Fruit fly (Drosophila melanogaster): Measurements from ENCODE around the gene CG7215.

The CG7215 gene

DNA sequence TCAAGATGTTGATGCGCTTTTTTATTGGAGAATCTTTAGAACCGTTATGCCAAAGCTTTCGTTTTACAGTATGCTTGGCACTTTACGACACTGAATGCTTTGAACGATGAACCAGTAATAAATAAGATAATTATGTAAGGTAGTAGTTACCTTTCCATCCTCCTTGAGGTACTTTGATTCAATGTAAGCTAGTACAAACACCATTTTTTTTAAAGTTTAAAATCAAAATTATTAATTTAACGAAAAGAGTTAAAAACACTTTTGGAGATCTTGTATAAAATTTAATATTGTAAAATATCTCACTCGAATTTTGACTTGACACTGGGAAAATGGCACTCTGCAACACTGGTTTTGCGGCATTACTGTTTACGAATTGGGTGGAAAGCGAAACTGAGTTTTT is 18.3 kb upstream of the CG7215 start, which contains the start of the genes Arp5 and CG7208 (continued):
- no peak for TF ChIP-seq Awh (GFP tag; IDR thresholded peaks at IDR 0.05)
- peak; percentile 23 for TF ChIP-seq CG3163 (GFP tag; optimal IDR thresholded peaks at IDR 0.05)
- no peak for TF ChIP-seq pan (optimal IDR thresholded peaks at IDR 0.05)
- TF ChIP-seq pan (GFP tag; optimal IDR thresholded peaks at IDR 0.05 in 1 of 2, IDR thresholded peaks at IDR 0.05 in 1 of 2) = peak in 1 of 2 experiments; percentile 71
- TF ChIP-seq CG30020 (tag; optimal IDR thresholded peaks at IDR 0.05) = no peak
- TF ChIP-seq CG9932 (GFP tag; IDR thresholded peaks at IDR 0.05) = peak; percentile 88
- peak; percentile 40; the same call in 1 of the 2 replicates for TF ChIP-seq CG17328 (GFP tag; IDR thresholded peaks at IDR 0.05)
- peak; percentile 70 for TF ChIP-seq Camta (GFP tag; optimal IDR thresholded peaks at IDR 0.05)
- TF ChIP-seq sisA (GFP tag; IDR thresholded peaks at IDR 0.05) = peak; percentile 62
- peak; percentile 57 for TF ChIP-seq zen (tag; optimal IDR thresholded peaks at IDR 0.05)
- TF ChIP-seq CG3838 (GFP tag; optimal IDR thresholded peaks at IDR 0.05) = peak; percentile 25
- no peak for TF ChIP-seq Dref (GFP tag; IDR thresholded peaks at IDR 0.05)
- peak; percentile 64 for TF ChIP-seq caup (GFP tag; optimal IDR thresholded peaks at IDR 0.05; ENCODE audit: severe bottlenecking)
- no peak for TF ChIP-seq pb (GFP tag; optimal IDR thresholded peaks at IDR 0.05)
- TF ChIP-seq Sry-β (GFP tag; optimal IDR thresholded peaks at IDR 0.05) = peak; percentile 73
- no peak for TF ChIP-seq Hand (GFP tag; optimal IDR thresholded peaks at IDR 0.05)
- no peak for TF ChIP-seq abd-A (tag; optimal IDR thresholded peaks at IDR 0.05)
- no peak for TF ChIP-seq crol (GFP tag; IDR thresholded peaks at IDR 0.05)
- peak; percentile 34 for TF ChIP-seq CG6765 (GFP tag; optimal IDR thresholded peaks at IDR 0.05)
- peak; percentile 69 for TF ChIP-seq CG13123 (GFP tag; optimal IDR thresholded peaks at IDR 0.05)
- peak; percentile 78 for TF ChIP-seq Chrac-16 (GFP tag; optimal IDR thresholded peaks at IDR 0.05)
- peak; percentile 49 for TF ChIP-seq jumu (GFP tag; optimal IDR thresholded peaks at IDR 0.05)
- peak; percentile 8 for TF ChIP-seq her (GFP tag; optimal IDR thresholded peaks at IDR 0.05)
- TF ChIP-seq Vsx1 (GFP tag; optimal IDR thresholded peaks at IDR 0.05) = no peak
- peak; percentile 1 for TF ChIP-seq NC2β (GFP tag; optimal IDR thresholded peaks at IDR 0.05)
- peak; percentile 73 for TF ChIP-seq CG12155 (GFP tag; optimal IDR thresholded peaks at IDR 0.05)
- peak; percentile 70 for TF ChIP-seq Fer1 (GFP tag; optimal IDR thresholded peaks at IDR 0.05)
- TF ChIP-seq tll (GFP tag; optimal IDR thresholded peaks at IDR 0.05) = no peak
- TF ChIP-seq az2 (GFP tag; optimal IDR thresholded peaks at IDR 0.05) = peak; percentile 66
- TF ChIP-seq CG11696 (GFP tag; IDR thresholded peaks at IDR 0.05) = no peak
- TF ChIP-seq CG2120 (GFP tag; optimal IDR thresholded peaks at IDR 0.05) = peak; percentile 91
- TF ChIP-seq sug (tag; optimal IDR thresholded peaks at IDR 0.05) = peak; percentile 76
- no peak for TF ChIP-seq Hr39 (optimal IDR thresholded peaks at IDR 0.05)
- no peak for TF ChIP-seq CG2129 (GFP tag; IDR thresholded peaks at IDR 0.05; ENCODE audit: partially characterized antibody)
- no peak for TF ChIP-seq lab (GFP tag; optimal IDR thresholded peaks at IDR 0.05)
- TF ChIP-seq CG9437 (GFP tag; optimal IDR thresholded peaks at IDR 0.05) = peak; percentile 67
- TF ChIP-seq CG1647 (GFP tag; optimal IDR thresholded peaks at IDR 0.05) = peak; percentile 51
- no peak for TF ChIP-seq CG6791 (GFP tag; IDR thresholded peaks at IDR 0.05; ENCODE audit: partially characterized antibody)
- TF ChIP-seq da (GFP tag; optimal IDR thresholded peaks at IDR 0.05) = no peak
- peak; percentile 63 for TF ChIP-seq CG10543 (GFP tag; optimal IDR thresholded peaks at IDR 0.05)
- peak; percentile 80 for TF ChIP-seq pho (GFP tag; optimal IDR thresholded peaks at IDR 0.05)
- TF ChIP-seq maf-S (GFP tag; optimal IDR thresholded peaks at IDR 0.05) = peak; percentile 53
- no peak for TF ChIP-seq prd (optimal IDR thresholded peaks at IDR 0.05)
- TF ChIP-seq prd (GFP tag; IDR thresholded peaks at IDR 0.05) = peak; percentile 66
- no peak for TF ChIP-seq sc (optimal IDR thresholded peaks at IDR 0.05)
- TF ChIP-seq sc (GFP tag; optimal IDR thresholded peaks at IDR 0.05) = peak; percentile 47
- peak; percentile 59 for TF ChIP-seq CG10147 (GFP tag; optimal IDR thresholded peaks at IDR 0.05)
- peak; percentile 51 for TF ChIP-seq luna (GFP tag; optimal IDR thresholded peaks at IDR 0.05)
- TF ChIP-seq CG8944 (GFP tag; optimal IDR thresholded peaks at IDR 0.05) = peak; percentile 13
- no peak for TF ChIP-seq corto (GFP tag; optimal IDR thresholded peaks at IDR 0.05)
- peak; percentile 80 for TF ChIP-seq HmgZ (tag; optimal IDR thresholded peaks at IDR 0.05)
- peak; percentile 95 for TF ChIP-seq CG10267 (tag; optimal IDR thresholded peaks at IDR 0.05)
